Worm (Caenorhabditis elegans) whole organism, L4 larva: ENCODE data around the gene col-38.

Source experiments
- F10B5.3 ChIP-seq: sonication (generic microtip); optimal IDR thresholded peaks from 2 replicates; lab custom pipeline; 2016; ENCODE audit warnings: mild to moderate bottlenecking, missing genetic modification characterization, missing compliant biosample characterization
- F44E2.7 ChIP-seq: fragments of 200-800 bp; sonication (Bioruptor generic); IDR thresholded peaks from 2 replicates; pipeline ENCODE4 v2.1.2; 2022; ENCODE audit warnings: missing genetic modification characterization, missing compliant biosample characterization
- F49E8.2 ChIP-seq: sonication (generic microtip); optimal IDR thresholded peaks from 2 replicates; lab custom pipeline; 2016; ENCODE audit warnings: missing compliant biosample characterization, mild to moderate bottlenecking, missing genetic modification characterization, borderline replicate concordance
- R02D3.7 ChIP-seq: fragments of 150-350 bp; sonication (generic microtip); optimal IDR thresholded peaks from 3 replicates; lab custom pipeline; 2014; ENCODE audit warnings: missing biosample characterization, missing genetic modification characterization
- T20F7.1 ChIP-seq: fragments of 200-800 bp; sonication (Bioruptor generic); optimal IDR thresholded peaks from 2 replicates; lab custom pipeline; 2018; ENCODE audit warnings: mild to moderate bottlenecking, missing genetic modification characterization, missing compliant biosample characterization
- Y5F2A.4 ChIP-seq: fragments of 200-800 bp; sonication (Bioruptor generic); optimal IDR thresholded peaks from 2 replicates; lab custom pipeline; 2018; ENCODE audit warnings: mild to moderate bottlenecking, missing genetic modification characterization, missing compliant biosample characterization
- Y75B8A.6 ChIP-seq: fragments of 200-800 bp; sonication (Bioruptor generic); IDR thresholded peaks from 2 replicates; pipeline ENCODE4 v1.3.6; 2022; ENCODE audit warnings: missing genetic modification reagents, missing genetic modification characterization, missing compliant biosample characterization
- ZK546.5 ChIP-seq, 2 experiments: sonication (generic microtip); optimal IDR thresholded peaks; 2 replicates each; lab custom pipeline; 2017; ENCODE audit warnings: missing biosample characterization in 2 of 2, missing genetic modification characterization in 2 of 2
- aly-2 ChIP-seq: sonication (generic microtip); optimal IDR thresholded peaks from 2 replicates; lab custom pipeline; 2018; ENCODE audit warnings: missing biosample characterization, missing genetic modification characterization
- ama-1 ChIP-seq: fragments of 150-350 bp; optimal IDR thresholded peaks from 2 replicates; lab custom pipeline; 2014; ENCODE audit warnings: inconsistent platforms, mixed read lengths
- ceh-62 ChIP-seq: sonication (generic microtip); optimal IDR thresholded peaks from 2 replicates; lab custom pipeline; 2017; ENCODE audit warnings: missing biosample characterization, missing genetic modification characterization
- ceh-82 ChIP-seq: sonication (generic microtip); optimal IDR thresholded peaks from 2 replicates; lab custom pipeline; 2017; ENCODE audit warnings: missing biosample characterization, missing genetic modification characterization
- ces-1 ChIP-seq: fragments of 150-350 bp; sonication (generic microtip); optimal IDR thresholded peaks from 4 replicates; lab custom pipeline; 2014; ENCODE audit warnings: missing biosample characterization, missing genetic modification reagents, missing genetic modification characterization
- cey-2 ChIP-seq: sonication (generic microtip); optimal IDR thresholded peaks from 3 replicates; lab custom pipeline; 2017; ENCODE audit warnings: missing genetic modification characterization, mild to moderate bottlenecking, missing compliant biosample characterization, antibody characterized with exemption, borderline replicate concordance; ENCODE audit not compliant: insufficient read depth
- daf-19 ChIP-seq: fragments of 200-800 bp; sonication (Bioruptor generic); conservative IDR thresholded peaks from 2 replicates; pipeline ENCODE4 v1.3.6; 2022; ENCODE audit warnings: missing genetic modification characterization, missing compliant biosample characterization
- dmd-9 ChIP-seq: fragments of 200-800 bp; sonication (Bioruptor generic); IDR thresholded peaks from 2 replicates; pipeline ENCODE4 v1.3.6; 2022; ENCODE audit warnings: missing genetic modification reagents, missing genetic modification characterization, missing compliant biosample characterization
- duxl-1 ChIP-seq: sonication (generic microtip); optimal IDR thresholded peaks from 2 replicates; lab custom pipeline; 2016; ENCODE audit warnings: mild to moderate bottlenecking, missing genetic modification characterization, moderate library complexity, missing compliant biosample characterization; ENCODE audit not compliant: poor library complexity
- dve-1 ChIP-seq: sonication (generic microtip); optimal IDR thresholded peaks from 2 replicates; lab custom pipeline; 2017; ENCODE audit warnings: antibody characterized with exemption, mild to moderate bottlenecking, missing genetic modification characterization, missing compliant biosample characterization; ENCODE audit not compliant: insufficient read depth
- egl-27 ChIP-seq: sonication (generic microtip); optimal IDR thresholded peaks from 3 replicates; lab custom pipeline; 2017; ENCODE audit warnings: missing biosample characterization, missing genetic modification reagents, missing genetic modification characterization
- fkh-10 ChIP-seq: fragments of 150-350 bp; optimal IDR thresholded peaks from 2 replicates; lab custom pipeline; 2014; ENCODE audit warnings: missing biosample characterization, missing genetic modification reagents, missing genetic modification characterization
- fos-1 ChIP-seq: fragments of 150-350 bp; optimal IDR thresholded peaks from 2 replicates; lab custom pipeline; 2014; ENCODE audit warnings: missing biosample characterization, missing genetic modification characterization
- gei-8 ChIP-seq: fragments of 200-800 bp; sonication (Bioruptor generic); optimal IDR thresholded peaks from 2 replicates; lab custom pipeline; 2018; ENCODE audit warnings: mild to moderate bottlenecking, missing genetic modification characterization, missing compliant biosample characterization
- lin-15B ChIP-seq: fragments of 150-350 bp; sonication (generic microtip); optimal IDR thresholded peaks from 3 replicates; lab custom pipeline; 2014; ENCODE audit warnings: missing biosample characterization, missing genetic modification characterization
- mxl-2 ChIP-seq: fragments of 200-800 bp; sonication (Bioruptor generic); conservative IDR thresholded peaks from 2 replicates; pipeline ENCODE4 v1.3.6; 2022; ENCODE audit warnings: missing genetic modification reagents, missing genetic modification characterization, missing compliant biosample characterization
- mxl-3 ChIP-seq: fragments of 200-800 bp; sonication (Bioruptor generic); optimal IDR thresholded peaks from 2 replicates; lab custom pipeline; 2018; ENCODE audit warnings: mild to moderate bottlenecking, missing genetic modification characterization, missing compliant biosample characterization
- nhr-10 ChIP-seq: fragments of 150-350 bp; optimal IDR thresholded peaks from 2 replicates; lab custom pipeline; 2014; ENCODE audit warnings: missing biosample characterization, missing genetic modification characterization
- nhr-25 ChIP-seq: sonication (generic microtip); optimal IDR thresholded peaks from 2 replicates; lab custom pipeline; 2017; ENCODE audit warnings: missing genetic modification characterization, mild to moderate bottlenecking, missing compliant biosample characterization, antibody characterized with exemption, moderate library complexity, borderline replicate concordance; ENCODE audit not compliant: insufficient read depth
- nhr-42 ChIP-seq: fragments of 200-800 bp; sonication (Bioruptor generic); IDR thresholded peaks from 2 replicates; pipeline ENCODE4 v1.3.6; 2022; ENCODE audit warnings: missing genetic modification characterization, missing compliant biosample characterization
- nhr-48 ChIP-seq: sonication (generic microtip); optimal IDR thresholded peaks from 2 replicates; lab custom pipeline; 2016; ENCODE audit warnings: mild to moderate bottlenecking, missing genetic modification characterization, missing compliant biosample characterization
- pqm-1 ChIP-seq: sonication (generic microtip); optimal IDR thresholded peaks from 2 replicates; lab custom pipeline; 2017; ENCODE audit warnings: missing biosample characterization, missing genetic modification characterization
- skn-1 ChIP-seq: fragments of 150-350 bp; optimal IDR thresholded peaks from 2 replicates; lab custom pipeline; 2014; ENCODE audit warnings: missing biosample characterization, missing genetic modification characterization
- snpc-1.2 ChIP-seq: fragments of 200-800 bp; sonication (Bioruptor generic); IDR thresholded peaks from 2 replicates; pipeline ENCODE4 v1.3.6; 2022; ENCODE audit warnings: missing genetic modification reagents, missing genetic modification characterization, missing compliant biosample characterization
- snpc-4 ChIP-seq: fragments of 150-350 bp; optimal IDR thresholded peaks from 2 replicates; lab custom pipeline; 2014; ENCODE audit warnings: missing biosample characterization, missing genetic modification characterization
- spr-3 ChIP-seq: fragments of 200-800 bp; sonication (Bioruptor generic); optimal IDR thresholded peaks from 2 replicates; lab custom pipeline; 2018; ENCODE audit warnings: mild to moderate bottlenecking, missing genetic modification characterization, missing compliant biosample characterization
- tag-97 ChIP-seq: fragments of 200-800 bp; sonication (Bioruptor generic); IDR thresholded peaks from 2 replicates; pipeline ENCODE4 v1.3.6; 2022; ENCODE audit warnings: missing genetic modification characterization, missing compliant biosample characterization
- unc-39 ChIP-seq: sonication (generic microtip); optimal IDR thresholded peaks from 2 replicates; lab custom pipeline; 2017; ENCODE audit warnings: missing biosample characterization, missing genetic modification characterization
- vab-7 ChIP-seq: fragments of 200-800 bp; sonication (Bioruptor generic); IDR thresholded peaks from 2 replicates; pipeline ENCODE4 v1.3.6; 2022; ENCODE audit warnings: missing genetic modification reagents, missing genetic modification characterization, missing compliant biosample characterization
- zag-1 ChIP-seq: fragments of 150-350 bp; optimal IDR thresholded peaks from 2 replicates; lab custom pipeline; 2014; ENCODE audit warnings: missing biosample characterization, missing genetic modification characterization
- zip-2 ChIP-seq: fragments of 150-350 bp; optimal IDR thresholded peaks from 2 replicates; lab custom pipeline; 2014; ENCODE audit warnings: missing biosample characterization, missing genetic modification characterization

The col-38 gene

ce11 chrII:8610585-8610984 is 41.7 kb upstream of the col-38 start:
- TF ChIP-seq nhr-48 (no peak), daf-19 (GFP tag; lab: Robert Waterston, UW) (no peak), Y75B8A.6 (no peak), ces-1 (no peak)

ce11 chrII:8610085-8610484 is 41.2 kb upstream of the col-38 start, which contains the start of gene F28C6.9:
F28C6.9 (minus strand) TSS chrII:8610185.
- TF ChIP-seq cey-2, result no peak
- TF ChIP-seq R02D3.7 (tag; lab: Kevin White, UChicago), result no peak
- no peak for TF ChIP-seq skn-1 (tag; lab: Kevin White, UChicago)
- TF ChIP-seq egl-27, result no peak
- TF ChIP-seq tag-97, result no peak
- no peak for TF ChIP-seq ceh-62 (tag; lab: Kevin White, UChicago)
- TF ChIP-seq dmd-9 (GFP tag; lab: Robert Waterston, UW), result no peak
- no peak for TF ChIP-seq nhr-48
- TF ChIP-seq nhr-42, result no peak
- TF ChIP-seq F49E8.2 (tag; lab: Kevin White, UChicago), result no peak
- no peak for TF ChIP-seq ama-1
- no peak for TF ChIP-seq mxl-3 (GFP tag; lab: Kevin White, UChicago)
- no peak for TF ChIP-seq F10B5.3 (tag; lab: Kevin White, UChicago)
- TF ChIP-seq fos-1 (tag; lab: Kevin White, UChicago), result no peak
- TF ChIP-seq duxl-1 (tag; lab: Kevin White, UChicago), result no peak

- TF ChIP-seq F44E2.7 (GFP tag; lab: Robert Waterston, UW) (no peak), T20F7.1 (GFP tag; lab: Kevin White, UChicago) (no peak), aly-2 (tag; lab: Kevin White, UChicago) (no peak), mxl-2 (GFP tag; lab: Robert Waterston, UW) (no peak), nhr-48 (no peak), spr-3 (GFP tag; lab: Kevin White, UChicago) (no peak), unc-39 (tag; lab: Kevin White, UChicago) (no peak), ces-1 (no peak), snpc-1.2 (GFP tag; lab: Robert Waterston, UW) (no peak), vab-7 (no peak), Y75B8A.6 (no peak), dve-1 (tag; lab: Kevin White, UChicago) (no peak), ceh-82 (tag; lab: Kevin White, UChicago) (no peak), zag-1 (tag; lab: Kevin White, UChicago) (no peak)
These were observed 38.8 kb upstream of the col-38 start, which contains the start of gene F28C6.10 for ce11 chrII:8607662-8608061. F28C6.10 (plus strand) TSS chrII:8607962.

ce11 chrII:8606549-8606948 is 37.7 kb upstream of the col-38 start, which contains the start of gene F28C6.8:
F28C6.8 (plus strand) TSS chrII:8606849.
- TF ChIP-seq zip-2 (tag; lab: Kevin White, UChicago), result no peak
- no peak for TF ChIP-seq snpc-4 (tag; lab: Kevin White, UChicago)
- no peak for TF ChIP-seq nhr-25 (tag; lab: Kevin White, UChicago)
- no peak for TF ChIP-seq T20F7.1 (GFP tag; lab: Kevin White, UChicago)
- TF ChIP-seq ZK546.5 (tag; optimal IDR thresholded peaks at IDR 0.05; lab: Kevin White, UChicago), result no peak
- no peak for TF ChIP-seq nhr-10 (tag; lab: Kevin White, UChicago)
- no peak for TF ChIP-seq lin-15B (tag; lab: Kevin White, UChicago)
- no peak for TF ChIP-seq gei-8
- no peak for TF ChIP-seq Y5F2A.4 (GFP tag; lab: Kevin White, UChicago)
- no peak for TF ChIP-seq fkh-10 (GFP tag; lab: Kevin White, UChicago)
- TF ChIP-seq pqm-1 (tag; lab: Kevin White, UChicago), result no peak
- TF ChIP-seq ces-1, result no peak
